Fruit fly (Drosophila melanogaster) whole organism, embryonic: ENCODE measurements around the gene Lasp.

Source experiments
- Abd-B ChIP-seq: fragments of 200-800 bp; sonication (Bioruptor generic); optimal IDR thresholded peaks from 2 replicates; lab custom pipeline; 2018; ENCODE audit warnings: missing biosample characterization, mild to moderate bottlenecking, missing genetic modification characterization, moderate library complexity
- CG10267 ChIP-seq: fragments of 200-800 bp; sonication (Bioruptor generic); optimal IDR thresholded peaks from 2 replicates; lab custom pipeline; 2018; ENCODE audit warnings: missing biosample characterization, mild to moderate bottlenecking, missing genetic modification characterization, moderate library complexity
- CG10543 ChIP-seq: fragments of 200-800 bp; sonication (Bioruptor generic); optimal IDR thresholded peaks from 3 replicates; lab custom pipeline; 2017; ENCODE audit warnings: missing biosample characterization, mild to moderate bottlenecking, missing genetic modification characterization, moderate library complexity
- CG11504 ChIP-seq: fragments of 200-800 bp; sonication (Bioruptor generic); optimal IDR thresholded peaks from 3 replicates; lab custom pipeline; 2019; ENCODE audit warnings: missing biosample characterization, mild to moderate bottlenecking, missing genetic modification characterization, moderate library complexity
- CG12236 ChIP-seq: fragments of 200-800 bp; sonication (Bioruptor generic); optimal IDR thresholded peaks from 2 replicates; lab custom pipeline; 2016; ENCODE audit warnings: missing biosample characterization, missing genetic modification characterization
- CG12299 ChIP-seq: fragments of 200-800 bp; sonication (Bioruptor generic); optimal IDR thresholded peaks from 2 replicates; lab custom pipeline; 2018; ENCODE audit warnings: missing biosample characterization, mild to moderate bottlenecking, missing genetic modification characterization
- CG17186 ChIP-seq: fragments of 200-800 bp; sonication (Bioruptor generic); optimal IDR thresholded peaks from 3 replicates; lab custom pipeline; 2017; ENCODE audit warnings: missing biosample characterization, missing genetic modification reagents, missing genetic modification characterization
- CG1832 ChIP-seq: fragments of 200-800 bp; sonication (Bioruptor generic); optimal IDR thresholded peaks from 2 replicates; lab custom pipeline; 2017; ENCODE audit warnings: missing biosample characterization, mild to moderate bottlenecking, missing genetic modification characterization, inconsistent platforms
- CG2120 ChIP-seq: fragments of 200-800 bp; sonication (Bioruptor generic); optimal IDR thresholded peaks from 3 replicates; lab custom pipeline; 2016; ENCODE audit warnings: missing biosample characterization, missing genetic modification characterization
- CG30431 ChIP-seq: fragments of 200-800 bp; sonication (Bioruptor generic); optimal IDR thresholded peaks from 2 replicates; lab custom pipeline; 2017; ENCODE audit warnings: missing biosample characterization, missing genetic modification characterization
- CG31441 ChIP-seq: fragments of 200-800 bp; sonication (Bioruptor generic); IDR thresholded peaks from 2 replicates; pipeline ENCODE4 v1.3.6; 2022; ENCODE audit warnings: missing biosample characterization, missing genetic modification characterization
- CG3407 ChIP-seq: fragments of 200-800 bp; sonication (Bioruptor generic); optimal IDR thresholded peaks from 2 replicates; lab custom pipeline; 2018; ENCODE audit warnings: missing biosample characterization, mild to moderate bottlenecking, missing genetic modification characterization
- CG43689 ChIP-seq: fragments of 200-800 bp; sonication (Bioruptor generic); IDR thresholded peaks from 2 replicates; pipeline ENCODE4 v1.3.6; 2022; ENCODE audit warnings: missing biosample characterization, missing genetic modification characterization
- CG6683 ChIP-seq: fragments of 200-800 bp; sonication (Bioruptor generic); optimal IDR thresholded peaks from 2 replicates; lab custom pipeline; 2017; ENCODE audit warnings: missing biosample characterization, mild to moderate bottlenecking, missing genetic modification characterization, missing genetic modification reagents
- CG8359 ChIP-seq: fragments of 200-800 bp; sonication (Bioruptor generic); optimal IDR thresholded peaks from 2 replicates; lab custom pipeline; 2017; ENCODE audit warnings: missing biosample characterization, mild to moderate bottlenecking, missing genetic modification characterization, borderline replicate concordance
- CG8924 ChIP-seq: fragments of 200-800 bp; optimal IDR thresholded peaks from 3 replicates; lab custom pipeline; 2019; ENCODE audit warnings: missing biosample characterization, mild to moderate bottlenecking, missing genetic modification characterization, moderate library complexity
- CG9797 ChIP-seq: fragments of 200-800 bp; sonication (Bioruptor generic); optimal IDR thresholded peaks from 3 replicates; lab custom pipeline; 2018; ENCODE audit warnings: missing biosample characterization, mild to moderate bottlenecking, missing genetic modification characterization
- CG9817 ChIP-seq: fragments of 200-800 bp; sonication (Bioruptor generic); optimal IDR thresholded peaks from 2 replicates; lab custom pipeline; 2018; ENCODE audit warnings: missing biosample characterization, mild to moderate bottlenecking, missing genetic modification characterization, moderate library complexity
- CoRest ChIP-seq: fragments of 200-800 bp; sonication (Bioruptor generic); optimal IDR thresholded peaks from 3 replicates; lab custom pipeline; 2018; ENCODE audit warnings: missing biosample characterization, mild to moderate bottlenecking, missing genetic modification characterization, moderate library complexity
- Dip2 ChIP-seq: fragments of 200-800 bp; sonication (Bioruptor generic); IDR thresholded peaks from 2 replicates; pipeline ENCODE4 v1.3.6; 2022; ENCODE audit warnings: missing biosample characterization, missing genetic modification characterization
- Doc2 ChIP-seq: fragments of 200-800 bp; sonication (Bioruptor generic); IDR thresholded peaks from 2 replicates; pipeline ENCODE4 v1.3.6; 2022; ENCODE audit warnings: missing biosample characterization, missing genetic modification characterization
- HLH4C ChIP-seq: fragments of 200-800 bp; sonication (Bioruptor generic); IDR thresholded peaks from 3 replicates; pipeline ENCODE4 v1.3.6; 2022; ENCODE audit warnings: missing biosample characterization, missing genetic modification characterization; ENCODE audit not compliant: partially characterized antibody
- Hsf ChIP-seq: fragments of 200-800 bp; sonication (Bioruptor generic); optimal IDR thresholded peaks from 3 replicates; lab custom pipeline; 2016; ENCODE audit warnings: missing biosample characterization, missing genetic modification characterization
- Kr ChIP-seq: fragments of 200-800 bp; sonication (Bioruptor generic); optimal IDR thresholded peaks from 2 replicates; lab custom pipeline; 2017; ENCODE audit warnings: missing biosample characterization, mild to moderate bottlenecking, missing genetic modification characterization
- Lim3 ChIP-seq: fragments of 200-800 bp; sonication (Bioruptor generic); IDR thresholded peaks from 2 replicates; pipeline ENCODE4 v1.3.6; 2022; ENCODE audit warnings: missing biosample characterization, missing genetic modification characterization
- Sin3A ChIP-seq: fragments of >200 bp; optimal IDR thresholded peaks from 2 replicates; lab custom pipeline; 2018
- Six4 ChIP-seq: fragments of 200-800 bp; sonication (Bioruptor generic); optimal IDR thresholded peaks from 2 replicates; lab custom pipeline; 2016; ENCODE audit warnings: missing biosample characterization, missing genetic modification characterization
- Sox100B ChIP-seq: fragments of 200-800 bp; sonication (Bioruptor generic); optimal IDR thresholded peaks from 3 replicates; lab custom pipeline; 2018; ENCODE audit warnings: missing biosample characterization, mild to moderate bottlenecking, missing genetic modification characterization
- Spps ChIP-seq: fragments of 200-800 bp; sonication (Bioruptor generic); optimal IDR thresholded peaks from 2 replicates; lab custom pipeline; 2018; ENCODE audit warnings: missing biosample characterization, mild to moderate bottlenecking, missing genetic modification characterization
- abd-A ChIP-seq: fragments of 200-800 bp; sonication (Bioruptor generic); optimal IDR thresholded peaks from 3 replicates; lab custom pipeline; 2019; ENCODE audit warnings: missing biosample characterization, mild to moderate bottlenecking, missing genetic modification characterization, moderate library complexity
- br ChIP-seq: fragments of >200 bp; optimal IDR thresholded peaks from 2 replicates; lab custom pipeline; 2017
- bsh ChIP-seq, 2 experiments: fragments of 200-800 bp; sonication (Bioruptor generic); optimal IDR thresholded peaks; 2 replicates each; lab custom pipeline; 2017 to 2018; ENCODE audit warnings: mild to moderate bottlenecking in 2 of 2, missing biosample characterization in 2 of 2, missing genetic modification characterization in 2 of 2, moderate library complexity in 1 of 2
- cg ChIP-seq: fragments of 200-800 bp; sonication (Bioruptor generic); optimal IDR thresholded peaks from 3 replicates; lab custom pipeline; 2019; ENCODE audit warnings: missing biosample characterization, mild to moderate bottlenecking, missing genetic modification characterization, moderate library complexity
- crp ChIP-seq, 2 experiments: fragments of 200-800 bp; sonication (Bioruptor generic); optimal IDR thresholded peaks; 2 replicates in 1 of 2; 3 replicates in 1 of 2; lab custom pipeline; 2017; ENCODE audit warnings: missing biosample characterization in 2 of 2, missing genetic modification characterization in 2 of 2, mild to moderate bottlenecking in 1 of 2, moderate library complexity in 1 of 2
- esg ChIP-seq: fragments of 200-800 bp; sonication (Bioruptor generic); conservative IDR thresholded peaks from 2 replicates; pipeline ENCODE4 v1.3.6; 2022; ENCODE audit warnings: missing biosample characterization, missing genetic modification characterization
- eyg ChIP-seq: fragments of 200-800 bp; sonication (Bioruptor generic); optimal IDR thresholded peaks from 3 replicates; lab custom pipeline; 2016; ENCODE audit warnings: missing biosample characterization, missing genetic modification characterization
- fd96Cb ChIP-seq: fragments of 200-800 bp; sonication (Bioruptor generic); optimal IDR thresholded peaks from 2 replicates; lab custom pipeline; 2018; ENCODE audit warnings: missing biosample characterization, mild to moderate bottlenecking, missing genetic modification characterization, moderate library complexity
- grn ChIP-seq: fragments of 200-800 bp; sonication (Bioruptor generic); optimal IDR thresholded peaks from 3 replicates; lab custom pipeline; 2017; ENCODE audit warnings: missing biosample characterization, missing genetic modification characterization
- gt ChIP-seq: fragments of 200-800 bp; sonication (Bioruptor generic); IDR thresholded peaks from 2 replicates; pipeline ENCODE4 v1.3.6; 2022; ENCODE audit warnings: missing biosample characterization, missing genetic modification characterization
- hb ChIP-seq: fragments of 200-800 bp; sonication (Bioruptor generic); IDR thresholded peaks from 3 replicates; pipeline ENCODE4 v1.3.6; 2022; ENCODE audit warnings: missing biosample characterization, missing genetic modification characterization; ENCODE audit not compliant: partially characterized antibody
- ken ChIP-seq: fragments of 200-800 bp; sonication (Bioruptor generic); IDR thresholded peaks from 3 replicates; pipeline ENCODE4 v1.3.6; 2022; ENCODE audit warnings: missing biosample characterization, missing genetic modification characterization
- lab ChIP-seq: fragments of 200-800 bp; sonication (Bioruptor generic); optimal IDR thresholded peaks from 3 replicates; lab custom pipeline; 2017; ENCODE audit warnings: missing biosample characterization, missing genetic modification characterization, mild to moderate bottlenecking, moderate library complexity, missing genetic modification reagents
- nmo ChIP-seq: fragments of 200-800 bp; sonication (Bioruptor generic); optimal IDR thresholded peaks from 2 replicates; lab custom pipeline; 2018; ENCODE audit warnings: missing biosample characterization, mild to moderate bottlenecking, missing genetic modification characterization, moderate library complexity
- row ChIP-seq: fragments of 200-800 bp; sonication (Bioruptor generic); IDR thresholded peaks from 3 replicates; pipeline ENCODE4 v1.3.6; 2022; ENCODE audit warnings: missing biosample characterization, missing genetic modification characterization
- sc ChIP-seq, 3 experiments: fragments of >200 bp in 2 of 3; fragments of 200-800 bp in 1 of 3; sonication (Bioruptor generic) in 1 of 3; optimal IDR thresholded peaks; 2 replicates in 2 of 3; 3 replicates in 1 of 3; lab custom pipeline; 2017; ENCODE audit warnings: mild to moderate bottlenecking in 1 of 3, missing biosample characterization in 1 of 3, missing genetic modification characterization in 1 of 3, missing genetic modification reagents in 1 of 3
- sd ChIP-seq: fragments of 200-800 bp; sonication (Bioruptor generic); optimal IDR thresholded peaks from 3 replicates; lab custom pipeline; 2018; ENCODE audit warnings: missing biosample characterization, mild to moderate bottlenecking, missing genetic modification characterization, moderate library complexity
- shn ChIP-seq: fragments of 200-800 bp; sonication (Bioruptor generic); optimal IDR thresholded peaks from 3 replicates; lab custom pipeline; 2016; ENCODE audit warnings: missing biosample characterization, missing genetic modification characterization
- sisA ChIP-seq: fragments of 200-800 bp; sonication (Bioruptor generic); IDR thresholded peaks from 2 replicates; pipeline ENCODE4 v1.3.6; 2022; ENCODE audit warnings: missing biosample characterization, missing genetic modification characterization
- sob ChIP-seq: fragments of 200-800 bp; sonication (Bioruptor generic); IDR thresholded peaks from 2 replicates; pipeline ENCODE4 v1.3.6; 2022; ENCODE audit warnings: missing biosample characterization, missing genetic modification characterization
- zfh2 ChIP-seq: fragments of 200-800 bp; sonication (Bioruptor generic); optimal IDR thresholded peaks from 2 replicates; lab custom pipeline; 2016; ENCODE audit warnings: missing biosample characterization, missing genetic modification characterization

The Lasp gene

dm6 chr3L:16642088-16642507 lies 69.4 kb downstream of the Lasp start (continued):
- TF ChIP-seq sd = no peak
- TF ChIP-seq Dip2 (GFP tag; lab: Robert Waterston, UW) = no peak
- peak; percentile 31 for TF ChIP-seq CG8359
- TF ChIP-seq CG6683 (GFP tag; lab: Kevin White, UChicago) = no peak
- TF ChIP-seq Kr (GFP tag; lab: Kevin White, UChicago) = no peak
- TF ChIP-seq CG2120 (GFP tag; lab: Kevin White, UChicago) = no peak
- TF ChIP-seq Six4 (GFP tag; lab: Kevin White, UChicago) = peak; percentile 47
- TF ChIP-seq CG1832 = no peak
- TF ChIP-seq CG31441 (GFP tag; lab: Robert Waterston, UW) = peak; percentile 87
- TF ChIP-seq sisA = no peak; the same call in none of the 2 replicates
- TF ChIP-seq sc (optimal IDR thresholded peaks at IDR 0.05; lab: Kevin White, UChicago) = no peak
- peak; percentile 72 for TF ChIP-seq sc (GFP tag; optimal IDR thresholded peaks at IDR 0.05; lab: Kevin White, UChicago)
- no peak for TF ChIP-seq grn (GFP tag; lab: Kevin White, UChicago)
- TF ChIP-seq nmo (GFP tag; lab: Kevin White, UChicago) = peak; percentile 90
- peak; percentile 73 for TF ChIP-seq fd96Cb
- no peak for TF ChIP-seq Doc2 (GFP tag; lab: Robert Waterston, UW)
- TF ChIP-seq Sin3A (lab: Kevin White, UChicago) = no peak
- peak; percentile 27; the same call in 2 of the 3 replicates for TF ChIP-seq ken (GFP tag; lab: Robert Waterston, UW)
- TF ChIP-seq CG10543 = no peak
- peak; percentile 76 for TF ChIP-seq CG11504
- no peak for TF ChIP-seq HLH4C (GFP tag; lab: Robert Waterston, UW)
- TF ChIP-seq gt (GFP tag; lab: Robert Waterston, UW) = peak; percentile 46; the same call in 1 of the 2 replicates
- TF ChIP-seq sob (GFP tag; lab: Robert Waterston, UW) = 0 out of 2 replicates have a peak, but pooled peaks have one; percentile 18
- TF ChIP-seq zfh2 (GFP tag; lab: Kevin White, UChicago) = no peak
- TF ChIP-seq shn = no peak
- TF ChIP-seq abd-A (tag; lab: Kevin White, UChicago) = no peak
- peak; percentile 54 for TF ChIP-seq Abd-B (GFP tag; lab: Kevin White, UChicago)
- peak; percentile 63 for TF ChIP-seq CG3407
- peak; percentile 7 for TF ChIP-seq lab (GFP tag; lab: Kevin White, UChicago)
- TF ChIP-seq Lim3 (GFP tag; lab: Robert Waterston, UW) = no peak
- TF ChIP-seq eyg (GFP tag; lab: Kevin White, UChicago) = no peak
- TF ChIP-seq cg (GFP tag; lab: Kevin White, UChicago) = no peak
- peak; percentile 22 for TF ChIP-seq Spps (tag; lab: Kevin White, UChicago)
- no peak for TF ChIP-seq CG43689
- no peak for TF ChIP-seq crp (GFP tag; optimal IDR thresholded peaks at IDR 0.05; lab: Kevin White, UChicago)
- peak; percentile 63 to 75 for TF ChIP-seq bsh (GFP tag; optimal IDR thresholded peaks at IDR 0.05; lab: Kevin White, UChicago)
- no peak for TF ChIP-seq br
- peak; percentile 87 for TF ChIP-seq Sox100B
- TF ChIP-seq CG9797 (GFP tag; lab: Kevin White, UChicago) = no peak
- no peak for TF ChIP-seq hb (GFP tag; lab: Robert Waterston, UW)
- no peak for TF ChIP-seq CG9817
- peak; percentile 58 for TF ChIP-seq CG10267 (tag; lab: Kevin White, UChicago)
- TF ChIP-seq CG12299 (tag; lab: Kevin White, UChicago) = no peak
- peak; percentile 60 for TF ChIP-seq CG30431 (GFP tag; lab: Kevin White, UChicago)
- 0 out of 3 replicates have a peak, but pooled peaks have one; percentile 27 for TF ChIP-seq row (GFP tag; lab: Robert Waterston, UW)
- TF ChIP-seq Hsf (GFP tag; lab: Kevin White, UChicago) = peak; percentile 16
- no peak for TF ChIP-seq CG17186 (GFP tag; lab: Kevin White, UChicago)
- TF ChIP-seq CG8924 = peak; percentile 69
- TF ChIP-seq CG12236 (GFP tag; lab: Kevin White, UChicago) = no peak
- TF ChIP-seq esg (GFP tag; lab: Robert Waterston, UW) = 0 out of 2 replicates have a peak, but pooled peaks have one; percentile 28
- peak; percentile 81 for TF ChIP-seq CoRest (tag; lab: Kevin White, UChicago)
